Fruit fly (Drosophila melanogaster): ENCODE results near the gene Mob2.

The Mob2 gene

DNA sequence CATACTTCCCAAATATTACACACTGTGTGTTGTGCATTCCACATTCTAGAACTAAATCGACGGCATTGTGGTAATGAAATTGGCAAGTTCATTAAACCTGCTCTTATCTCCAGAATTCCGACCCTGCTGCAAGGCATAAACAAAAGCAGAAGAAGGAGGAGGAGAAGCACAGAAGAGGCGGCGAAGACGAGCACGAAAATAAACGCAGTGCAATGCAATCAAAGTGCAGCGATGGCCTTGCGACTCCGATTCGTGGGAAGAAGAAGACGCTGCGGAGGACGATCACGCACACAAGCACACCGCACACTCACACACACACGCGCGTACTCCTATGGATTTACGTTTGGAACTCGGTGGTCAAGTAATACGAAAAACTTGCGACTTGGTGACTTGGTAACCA is 1.1 kb downstream of the Mob2 start:
- TF ChIP-seq Rel (GFP tag; optimal IDR thresholded peaks at IDR 0.05): no peak
- peak; percentile 53 for TF ChIP-seq Rel (tag; optimal IDR thresholded peaks at IDR 0.05)
- no peak for TF ChIP-seq CG32264 (GFP tag; optimal IDR thresholded peaks at IDR 0.05)
- no peak for TF ChIP-seq Dfd (GFP tag; optimal IDR thresholded peaks at IDR 0.05)
- no peak for TF ChIP-seq pan (optimal IDR thresholded peaks at IDR 0.05)
- no peak for TF ChIP-seq sv (GFP tag; optimal IDR thresholded peaks at IDR 0.05)
- no peak for TF ChIP-seq Hr78 (GFP tag; optimal IDR thresholded peaks at IDR 0.05)
- TF ChIP-seq OdsH (GFP tag; optimal IDR thresholded peaks at IDR 0.05): no peak
- peak; percentile 89 for TF ChIP-seq psq (GFP tag; optimal IDR thresholded peaks at IDR 0.05)
- no peak for TF ChIP-seq br (GFP tag; optimal IDR thresholded peaks at IDR 0.05)
- TF ChIP-seq Abd-B (GFP tag; optimal IDR thresholded peaks at IDR 0.05): no peak

- TF ChIP-seq N (GFP tag; optimal IDR thresholded peaks at IDR 0.05) (no peak), dl (GFP tag; optimal IDR thresholded peaks at IDR 0.05; ENCODE audit: insufficient read depth in 1 of 2, partially characterized antibody in 2 of 2) (no peak), OdsH (GFP tag; optimal IDR thresholded peaks at IDR 0.05) (no peak), dsf (GFP tag; optimal IDR thresholded peaks at IDR 0.05; ENCODE audit: borderline replicate concordance) (no peak), Hr78 (GFP tag; optimal IDR thresholded peaks at IDR 0.05) (no peak), usp (GFP tag; optimal IDR thresholded peaks at IDR 0.05) (no peak), pan (optimal IDR thresholded peaks at IDR 0.05) (no peak), CG9705 (GFP tag; optimal IDR thresholded peaks at IDR 0.05) (no peak), tai (GFP tag; optimal IDR thresholded peaks at IDR 0.05) (no peak), Sp1 (GFP tag; optimal IDR thresholded peaks at IDR 0.05) (no peak), foxo (GFP tag; optimal IDR thresholded peaks at IDR 0.05) (no peak), sage (GFP tag; optimal IDR thresholded peaks at IDR 0.05) (no peak), woc (GFP tag; optimal IDR thresholded peaks at IDR 0.05) (no peak), GATAd (GFP tag; optimal IDR thresholded peaks at IDR 0.05) (no peak), dmrt93B (GFP tag; optimal IDR thresholded peaks at IDR 0.05) (no peak), rgr (GFP tag; optimal IDR thresholded peaks at IDR 0.05) (no peak)
These were observed 4.8 kb downstream of the Mob2 start for dm6 chr3L:11557209-11557608.

DNA sequence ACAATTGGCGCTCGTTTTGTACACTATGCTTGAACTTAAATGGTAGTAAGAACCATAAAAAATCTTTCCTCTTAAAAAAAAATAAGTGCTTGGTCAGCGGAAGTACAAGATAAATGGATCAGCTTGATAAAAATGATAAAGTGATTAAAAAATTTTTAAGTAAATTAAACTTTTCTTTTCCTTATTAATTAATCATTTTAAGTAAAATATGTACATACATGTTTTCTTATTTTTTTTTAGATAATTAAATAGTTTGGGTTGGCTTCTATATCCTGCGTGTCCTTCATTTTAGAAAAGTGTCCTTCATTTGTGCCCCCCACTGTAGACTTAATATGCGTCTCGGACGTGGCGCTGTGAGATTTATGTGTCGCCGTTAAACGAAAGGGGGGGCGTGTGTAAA is 5.4 kb downstream of the Mob2 start:
- TF ChIP-seq Jra (GFP tag; optimal IDR thresholded peaks at IDR 0.05) (no peak), brk (GFP tag; optimal IDR thresholded peaks at IDR 0.05) (no peak), br (GFP tag; optimal IDR thresholded peaks at IDR 0.05) (no peak), sv (GFP tag; optimal IDR thresholded peaks at IDR 0.05) (peak; percentile 17), Abd-B (GFP tag; optimal IDR thresholded peaks at IDR 0.05) (no peak), dmrt93B (GFP tag; optimal IDR thresholded peaks at IDR 0.05) (no peak), psq (GFP tag; optimal IDR thresholded peaks at IDR 0.05) (no peak), N (GFP tag; optimal IDR thresholded peaks at IDR 0.05) (no peak), fru (GFP tag; optimal IDR thresholded peaks at IDR 0.05) (peak; percentile 15)

dm6 chr3L:11555662-11556460 is 6.2 kb downstream of the Mob2 start:
- TF ChIP-seq Dfd (GFP tag; optimal IDR thresholded peaks at IDR 0.05): peak; percentile 89
- peak; percentile 57 for TF ChIP-seq sv (GFP tag; optimal IDR thresholded peaks at IDR 0.05)
- TF ChIP-seq Sp1 (GFP tag; optimal IDR thresholded peaks at IDR 0.05): no peak
- TF ChIP-seq h (GFP tag; optimal IDR thresholded peaks at IDR 0.05): no peak

- no peak for TF ChIP-seq usp (GFP tag; optimal IDR thresholded peaks at IDR 0.05)
- no peak for TF ChIP-seq brk (GFP tag; optimal IDR thresholded peaks at IDR 0.05)
- TF ChIP-seq rgr (GFP tag; optimal IDR thresholded peaks at IDR 0.05): no peak
- TF ChIP-seq lola (GFP tag; optimal IDR thresholded peaks at IDR 0.05): no peak
- TF ChIP-seq psq (GFP tag; optimal IDR thresholded peaks at IDR 0.05): no peak
- no peak for TF ChIP-seq Myc (optimal IDR thresholded peaks at IDR 0.05)
- no peak for TF ChIP-seq CG9705 (GFP tag; optimal IDR thresholded peaks at IDR 0.05)
- TF ChIP-seq tai (GFP tag; optimal IDR thresholded peaks at IDR 0.05): no peak
- no peak for TF ChIP-seq Jra (GFP tag; optimal IDR thresholded peaks at IDR 0.05)
- TF ChIP-seq h (GFP tag; optimal IDR thresholded peaks at IDR 0.05): no peak
- no peak for TF ChIP-seq OdsH (GFP tag; optimal IDR thresholded peaks at IDR 0.05)
- no peak for TF ChIP-seq dl (GFP tag; optimal IDR thresholded peaks at IDR 0.05; ENCODE audit: insufficient read depth in 1 of 2, partially characterized antibody in 2 of 2)
- TF ChIP-seq dsf (GFP tag; optimal IDR thresholded peaks at IDR 0.05; ENCODE audit: borderline replicate concordance): no peak
- TF ChIP-seq foxo (GFP tag; optimal IDR thresholded peaks at IDR 0.05): no peak
These were observed 7.2 kb downstream of the Mob2 start for dm6 chr3L:11554796-11555195.

Measured in whole organism, wandering third instar larva.